Fruit fly (Drosophila melanogaster) whole organism, wandering third instar larva: ENCODE results near the gene RpS14b.

ENCODE experiments used
- Abd-B ChIP-seq: fragments of >200 bp; optimal IDR thresholded peaks from 2 replicates; lab custom pipeline; 2017; ENCODE audit warnings: missing biosample characterization, missing genetic modification characterization
- CG32264 ChIP-seq: fragments of 200-800 bp; sonication (Bioruptor generic); optimal IDR thresholded peaks from 2 replicates; lab custom pipeline; 2016; ENCODE audit warnings: missing biosample characterization, missing genetic modification characterization
- CG9705 ChIP-seq: fragments of 200-800 bp; sonication (Bioruptor generic); optimal IDR thresholded peaks from 2 replicates; lab custom pipeline; 2018; ENCODE audit warnings: missing biosample characterization, mild to moderate bottlenecking, missing genetic modification characterization
- CrebA ChIP-seq: fragments of 200-800 bp; sonication (Bioruptor generic); optimal IDR thresholded peaks from 2 replicates; lab custom pipeline; 2016; ENCODE audit warnings: missing biosample characterization, mild to moderate bottlenecking, missing genetic modification characterization, borderline replicate concordance
- Dfd ChIP-seq: fragments of >200 bp; optimal IDR thresholded peaks from 2 replicates; lab custom pipeline; 2017; ENCODE audit warnings: missing biosample characterization, missing genetic modification characterization
- Dif ChIP-seq: fragments of 200-275, 200-300 bp; sonication (Bioruptor generic); optimal IDR thresholded peaks from 2 replicates; lab custom pipeline; 2018; ENCODE audit warnings: missing biosample characterization, missing genetic modification characterization; ENCODE audit not compliant: partially characterized antibody
- GATAd ChIP-seq: sonication (Bioruptor generic); optimal IDR thresholded peaks from 2 replicates; lab custom pipeline; 2016; ENCODE audit warnings: missing biosample characterization, missing genetic modification characterization
- HLH106 ChIP-seq: fragments of 200-800 bp; optimal IDR thresholded peaks from 3 replicates; lab custom pipeline; 2019; ENCODE audit warnings: missing biosample characterization, mild to moderate bottlenecking, missing genetic modification characterization, moderate library complexity
- Hnf4 ChIP-seq: fragments of 200-800 bp; sonication (Bioruptor generic); optimal IDR thresholded peaks from 2 replicates; lab custom pipeline; 2016; ENCODE audit warnings: missing biosample characterization, mild to moderate bottlenecking, missing genetic modification characterization
- Hr78 ChIP-seq: fragments of >200 bp; optimal IDR thresholded peaks from 2 replicates; lab custom pipeline; 2017; ENCODE audit warnings: missing biosample characterization, missing genetic modification characterization
- Hr83 ChIP-seq: fragments of 200-300 bp; sonication (Bioruptor generic); optimal IDR thresholded peaks from 2 replicates; lab custom pipeline; 2016; ENCODE audit warnings: missing biosample characterization, mild to moderate bottlenecking, missing genetic modification characterization, moderate library complexity; ENCODE audit not compliant: poor library complexity, severe bottlenecking
- Jra ChIP-seq: sonication (Bioruptor generic); optimal IDR thresholded peaks from 2 replicates; lab custom pipeline; 2016; ENCODE audit warnings: missing biosample characterization, missing genetic modification characterization
- Mio ChIP-seq: sonication (Bioruptor generic); optimal IDR thresholded peaks from 2 replicates; lab custom pipeline; 2016; ENCODE audit warnings: missing biosample characterization, missing genetic modification characterization
- Myc ChIP-seq: fragments of >200 bp; optimal IDR thresholded peaks from 2 replicates; lab custom pipeline; 2017
- N ChIP-seq: fragments of >200 bp; optimal IDR thresholded peaks from 2 replicates; lab custom pipeline; 2018; ENCODE audit warnings: missing biosample characterization, missing external identifiers, missing genetic modification characterization
- OdsH ChIP-seq: fragments of 200-800 bp; sonication (Bioruptor generic); optimal IDR thresholded peaks from 2 replicates; lab custom pipeline; 2016; ENCODE audit warnings: missing biosample characterization, mild to moderate bottlenecking, missing genetic modification characterization
- Rel ChIP-seq, 2 experiments: fragments of 200-800 bp; sonication (Bioruptor generic) in 1 of 2; optimal IDR thresholded peaks; 2 replicates in 1 of 2; 3 replicates in 1 of 2; lab custom pipeline; 2016 to 2019; ENCODE audit warnings: mild to moderate bottlenecking in 2 of 2, missing biosample characterization in 2 of 2, missing genetic modification characterization in 2 of 2, moderate library complexity in 1 of 2
- Sp1 ChIP-seq: fragments of 200-800 bp; sonication (Bioruptor generic); optimal IDR thresholded peaks from 3 replicates; lab custom pipeline; 2019; ENCODE audit warnings: missing biosample characterization, mild to moderate bottlenecking, missing genetic modification characterization, moderate library complexity
- Vsx2 ChIP-seq: fragments of 200-300, 225-300 bp; sonication (Bioruptor generic); optimal IDR thresholded peaks from 2 replicates; lab custom pipeline; 2018; ENCODE audit warnings: missing biosample characterization, missing genetic modification characterization; ENCODE audit not compliant: partially characterized antibody
- br ChIP-seq: fragments of 200-800 bp; sonication (Bioruptor generic); optimal IDR thresholded peaks from 2 replicates; lab custom pipeline; 2016; ENCODE audit warnings: missing biosample characterization, missing genetic modification characterization
- brk ChIP-seq: fragments of 200-800 bp; sonication (Bioruptor generic); optimal IDR thresholded peaks from 2 replicates; lab custom pipeline; 2016; ENCODE audit warnings: missing biosample characterization, mild to moderate bottlenecking, missing genetic modification characterization
- dl ChIP-seq, 2 experiments: fragments of 175-275, 200-275 bp in 1 of 2; fragments of 200-275 bp in 1 of 2; sonication (Bioruptor generic); optimal IDR thresholded peaks; lab custom pipeline; 2018; ENCODE audit warnings: mild to moderate bottlenecking in 2 of 2, missing biosample characterization in 2 of 2, missing genetic modification characterization in 2 of 2, moderate library complexity in 2 of 2; ENCODE audit not compliant: partially characterized antibody in 2 of 2, insufficient read depth in 1 of 2
- dmrt93B ChIP-seq: fragments of 200-800 bp; sonication (Bioruptor generic); optimal IDR thresholded peaks from 2 replicates; lab custom pipeline; 2018; ENCODE audit warnings: missing biosample characterization, mild to moderate bottlenecking, missing genetic modification characterization
- dsf ChIP-seq: sonication (Bioruptor generic); optimal IDR thresholded peaks from 2 replicates; lab custom pipeline; 2016; ENCODE audit warnings: missing biosample characterization, missing genetic modification characterization, borderline replicate concordance
- ey ChIP-seq: fragments of 200-800 bp; sonication (Bioruptor generic); optimal IDR thresholded peaks from 2 replicates; lab custom pipeline; 2016; ENCODE audit warnings: missing biosample characterization, missing genetic modification characterization
- foxo ChIP-seq, 2 experiments: fragments of 200-800 bp; sonication (Bioruptor generic); optimal IDR thresholded peaks; 2 replicates in 1 of 2; 3 replicates in 1 of 2; lab custom pipeline; 2016 to 2017; ENCODE audit warnings: missing biosample characterization in 2 of 2, missing genetic modification characterization in 2 of 2
- fru ChIP-seq: fragments of 200-800 bp; sonication (Bioruptor generic); optimal IDR thresholded peaks from 3 replicates; lab custom pipeline; 2016; ENCODE audit warnings: missing biosample characterization, mild to moderate bottlenecking, missing genetic modification characterization
- h ChIP-seq: fragments of 200-800 bp; sonication (Bioruptor generic); optimal IDR thresholded peaks from 3 replicates; lab custom pipeline; 2016; ENCODE audit warnings: missing biosample characterization, mild to moderate bottlenecking, missing genetic modification characterization
- jim ChIP-seq: fragments of 175-275, 200-325 bp; sonication (Bioruptor generic); optimal IDR thresholded peaks from 2 replicates; lab custom pipeline; 2016; ENCODE audit warnings: missing biosample characterization, mild to moderate bottlenecking, missing genetic modification characterization
- lola ChIP-seq: fragments of >200 bp; optimal IDR thresholded peaks from 2 replicates; lab custom pipeline; 2017; ENCODE audit warnings: missing biosample characterization, missing genetic modification characterization
- pan ChIP-seq: fragments of >200 bp; optimal IDR thresholded peaks from 2 replicates; lab custom pipeline; 2017
- psq ChIP-seq: fragments of 200-800 bp; sonication (Bioruptor generic); optimal IDR thresholded peaks from 3 replicates; lab custom pipeline; 2017; ENCODE audit warnings: missing biosample characterization, mild to moderate bottlenecking, missing genetic modification characterization, moderate library complexity
- rgr ChIP-seq: fragments of 200-800 bp; sonication (Bioruptor generic); optimal IDR thresholded peaks from 3 replicates; lab custom pipeline; 2016; ENCODE audit warnings: missing biosample characterization, mild to moderate bottlenecking, missing genetic modification characterization
- sage ChIP-seq: fragments of 200-800 bp; sonication (Bioruptor generic); optimal IDR thresholded peaks from 2 replicates; lab custom pipeline; 2016; ENCODE audit warnings: missing biosample characterization, mild to moderate bottlenecking, missing genetic modification characterization
- sv ChIP-seq: fragments of 200-800 bp; sonication (Bioruptor generic); optimal IDR thresholded peaks from 3 replicates; lab custom pipeline; 2016; ENCODE audit warnings: missing biosample characterization, missing genetic modification characterization
- tai ChIP-seq: sonication (Bioruptor generic); optimal IDR thresholded peaks from 2 replicates; lab custom pipeline; 2016; ENCODE audit warnings: missing biosample characterization, missing genetic modification characterization
- usp ChIP-seq: fragments of >200 bp; optimal IDR thresholded peaks from 2 replicates; lab custom pipeline; 2017; ENCODE audit warnings: missing biosample characterization, missing genetic modification characterization
- woc ChIP-seq: sonication (Bioruptor generic); optimal IDR thresholded peaks from 2 replicates; lab custom pipeline; 2016; ENCODE audit warnings: missing biosample characterization, mild to moderate bottlenecking, missing genetic modification characterization

Gene RpS14b

dm6 chrX:7944151-7944713 lies 9.5 kb downstream of the RpS14b start:
- no peak for TF ChIP-seq HLH106 (tag; lab: Kevin White, UChicago)
- TF ChIP-seq foxo (GFP tag; optimal IDR thresholded peaks at IDR 0.05; lab: Kevin White, UChicago), result no peak
- TF ChIP-seq Rel (GFP tag; optimal IDR thresholded peaks at IDR 0.05; lab: Kevin White, UChicago), result no peak
- TF ChIP-seq Rel (tag; optimal IDR thresholded peaks at IDR 0.05; lab: Kevin White, UChicago), result peak; percentile 99
- no peak for TF ChIP-seq dmrt93B (GFP tag; lab: Kevin White, UChicago)
- TF ChIP-seq, all 38 proteins: peak for 1

dm6 chrX:7944772-7945722 lies 10.3 kb downstream of the RpS14b start:
- peak; percentile 45 for TF ChIP-seq Hr83
- no peak for TF ChIP-seq dsf (GFP tag; lab: Kevin White, UChicago)
- no peak for TF ChIP-seq pan
- TF ChIP-seq brk (GFP tag; lab: Kevin White, UChicago), result no peak
- peak; percentile 44 for TF ChIP-seq psq (GFP tag; lab: Kevin White, UChicago)
- TF ChIP-seq Mio (GFP tag; lab: Kevin White, UChicago), result no peak
- TF ChIP-seq Jra (GFP tag; lab: Kevin White, UChicago), result peak; percentile 44
- peak; percentile 5 for TF ChIP-seq CG9705
- TF ChIP-seq jim (GFP tag; lab: Kevin White, UChicago), result no peak
- TF ChIP-seq usp (GFP tag; lab: Kevin White, UChicago), result no peak
- TF ChIP-seq sage (GFP tag; lab: Kevin White, UChicago), result peak; percentile 85
- TF ChIP-seq CG32264 (GFP tag; lab: Kevin White, UChicago), result peak; percentile 41
- TF ChIP-seq dmrt93B (GFP tag; lab: Kevin White, UChicago), result peak; percentile 46
- peak; percentile 49 for TF ChIP-seq Hnf4 (GFP tag; lab: Kevin White, UChicago)
- TF ChIP-seq Vsx2 (GFP tag; lab: Kevin White, UChicago), result no peak
- TF ChIP-seq Dif (GFP tag; lab: Kevin White, UChicago), result peak; percentile 85
- peak; percentile 61 for TF ChIP-seq OdsH (GFP tag; lab: Kevin White, UChicago)
- peak; percentile 46 for TF ChIP-seq woc (GFP tag; lab: Kevin White, UChicago)
- TF ChIP-seq dl (GFP tag; optimal IDR thresholded peaks at IDR 0.05; lab: Kevin White, UChicago; ENCODE audit: insufficient read depth in 1 of 2, partially characterized antibody in 2 of 2), result peak; percentile 74 to 86
- no peak for TF ChIP-seq sv
- peak; percentile 60 for TF ChIP-seq br (GFP tag; lab: Kevin White, UChicago)
- TF ChIP-seq ey, result peak; percentile 79
- TF ChIP-seq fru, result peak; percentile 71
- TF ChIP-seq Myc (lab: Kevin White, UChicago), result no peak
- TF ChIP-seq HLH106 (tag; lab: Kevin White, UChicago), result peak; percentile 69
- no peak for TF ChIP-seq Abd-B (GFP tag; lab: Kevin White, UChicago)
- no peak for TF ChIP-seq Dfd (GFP tag; lab: Kevin White, UChicago)
- TF ChIP-seq foxo (GFP tag; optimal IDR thresholded peaks at IDR 0.05; lab: Kevin White, UChicago), result peak; percentile 24 to 65
- TF ChIP-seq h (GFP tag; lab: Kevin White, UChicago), result peak; percentile 81
- TF ChIP-seq Rel (GFP tag; optimal IDR thresholded peaks at IDR 0.05; lab: Kevin White, UChicago), result peak; percentile 50
- peak; percentile 8 for TF ChIP-seq Rel (tag; optimal IDR thresholded peaks at IDR 0.05; lab: Kevin White, UChicago)
- TF ChIP-seq rgr (GFP tag; lab: Kevin White, UChicago), result peak; percentile 77
- TF ChIP-seq Sp1, result peak; percentile 54
- no peak for TF ChIP-seq lola (GFP tag; lab: Kevin White, UChicago)
- no peak for TF ChIP-seq GATAd (GFP tag; lab: Kevin White, UChicago)
- TF ChIP-seq N (GFP tag; lab: Kevin White, UChicago), result no peak
- TF ChIP-seq tai, result no peak
- no peak for TF ChIP-seq Hr78 (GFP tag; lab: Kevin White, UChicago)
- TF ChIP-seq CrebA (GFP tag; lab: Kevin White, UChicago), result no peak
- TF ChIP-seq, all 38 proteins: peak for 21
